Worm (Caenorhabditis elegans) whole organism, late embryonic: ENCODE measurements around the gene tag-65.

ENCODE experiments used
- ama-1 ChIP-seq: fragments of 150-350 bp; optimal IDR thresholded peaks from 2 replicates; lab custom pipeline; 2014
- dmd-4 ChIP-seq: sonication (generic microtip); optimal IDR thresholded peaks from 2 replicates; lab custom pipeline; 2016; ENCODE audit warnings: borderline replicate concordance, missing genetic modification characterization, missing compliant biosample characterization
- fkh-6 ChIP-seq: sonication (generic microtip); optimal IDR thresholded peaks from 2 replicates; lab custom pipeline; 2016; ENCODE audit warnings: missing genetic modification characterization, missing compliant biosample characterization
- hlh-30 ChIP-seq: sonication (generic microtip); optimal IDR thresholded peaks from 2 replicates; lab custom pipeline; 2017; ENCODE audit warnings: antibody characterized with exemption, missing genetic modification characterization, missing compliant biosample characterization; ENCODE audit not compliant: insufficient read depth
- hlh-6 ChIP-seq: sonication (generic microtip); optimal IDR thresholded peaks from 2 replicates; lab custom pipeline; 2016; ENCODE audit warnings: missing genotype, missing genetic modification characterization, missing compliant biosample characterization
- pag-3 ChIP-seq: sonication (generic microtip); optimal IDR thresholded peaks from 2 replicates; lab custom pipeline; 2016; ENCODE audit warnings: missing compliant biosample characterization, missing genetic modification characterization, borderline replicate concordance

- TF ChIP-seq pag-3 (tag; lab: Kevin White, UChicago) (no peak), ama-1 (lab: Kevin White, UChicago) (no peak), hlh-6 (tag; lab: Kevin White, UChicago) (no peak), hlh-30 (tag; lab: Kevin White, UChicago) (no peak), dmd-4 (tag; lab: Kevin White, UChicago) (no peak), fkh-6 (tag; lab: Kevin White, UChicago) (no peak)
Measured at ce11 chrV:13725574-13725973, 47.2 kb upstream of the tag-65 start, which contains the start of gene fbxa-181.
